Worm (Caenorhabditis elegans) whole organism, L3 larva: Measurements from ENCODE around the gene ric-3.
A peak's percentile ranks its signal among the peaks of the same experiment; 100 is the strongest.

Experiments
- R02D3.7 ChIP-seq: fragments of 150-350 bp; optimal IDR thresholded peaks from 2 replicates; lab custom pipeline; 2014; ENCODE audit warnings: missing biosample characterization, missing genetic modification characterization
- ZK546.5 ChIP-seq: sonication (generic microtip); optimal IDR thresholded peaks from 2 replicates; lab custom pipeline; 2017; ENCODE audit warnings: missing biosample characterization, missing genetic modification characterization
- aly-2 ChIP-seq: fragments of 150-350 bp; optimal IDR thresholded peaks from 2 replicates; lab custom pipeline; 2014; ENCODE audit warnings: missing biosample characterization, missing genetic modification characterization
- ama-1 ChIP-seq: fragments of 150-350 bp; optimal IDR thresholded peaks from 2 replicates; lab custom pipeline; 2018
- ceh-16 ChIP-seq: sonication (generic microtip); optimal IDR thresholded peaks from 2 replicates; lab custom pipeline; 2017; ENCODE audit warnings: missing biosample characterization, missing genetic modification characterization
- ceh-28 ChIP-seq: fragments of 150-350 bp; optimal IDR thresholded peaks from 2 replicates; lab custom pipeline; 2014; ENCODE audit warnings: missing biosample characterization, missing genetic modification reagents, missing genetic modification characterization
- ceh-82 ChIP-seq: fragments of 150-350 bp; optimal IDR thresholded peaks from 2 replicates; lab custom pipeline; 2014; ENCODE audit warnings: missing biosample characterization, missing genetic modification characterization
- ceh-9 ChIP-seq: sonication (generic microtip); optimal IDR thresholded peaks from 2 replicates; lab custom pipeline; 2018; ENCODE audit warnings: missing biosample characterization, missing genetic modification characterization
- daf-12 ChIP-seq: fragments of 150-350 bp; optimal IDR thresholded peaks from 2 replicates; lab custom pipeline; 2014; ENCODE audit warnings: missing biosample characterization, missing genetic modification reagents, missing genetic modification characterization
- egl-5 ChIP-seq: fragments of 150-350 bp; optimal IDR thresholded peaks from 2 replicates; lab custom pipeline; 2017; ENCODE audit warnings: missing biosample characterization, missing genetic modification reagents, missing genetic modification characterization, inconsistent platforms
- elt-2 ChIP-seq: sonication (generic microtip); optimal IDR thresholded peaks from 2 replicates; lab custom pipeline; 2016; ENCODE audit warnings: missing genetic modification reagents, mild to moderate bottlenecking, missing genetic modification characterization, missing compliant biosample characterization
- elt-3 ChIP-seq, 3 experiments: fragments of 150-350 bp in 1 of 3; sonication (generic microtip) in 2 of 3; optimal IDR thresholded peaks; 2 replicates in 2 of 3; 4 replicates in 1 of 3; lab custom pipeline; 2014 to 2017; ENCODE audit warnings: missing biosample characterization in 3 of 3, missing genetic modification characterization in 3 of 3
- eor-1 ChIP-seq, 2 experiments: fragments of 150-350 bp; optimal IDR thresholded peaks; 2 replicates each; lab custom pipeline; 2014 to 2018; ENCODE audit warnings: missing biosample characterization in 2 of 2, missing genetic modification characterization in 2 of 2
- fkh-2 ChIP-seq: fragments of 150-350 bp; optimal IDR thresholded peaks from 2 replicates; lab custom pipeline; 2014; ENCODE audit warnings: missing biosample characterization, missing genetic modification reagents, missing genetic modification characterization
- fos-1 ChIP-seq: fragments of 150-350 bp; optimal IDR thresholded peaks from 2 replicates; lab custom pipeline; 2014; ENCODE audit warnings: missing biosample characterization, missing genetic modification characterization
- hmg-11 ChIP-seq: sonication (generic microtip); optimal IDR thresholded peaks from 2 replicates; lab custom pipeline; 2016; ENCODE audit warnings: missing genetic modification characterization, missing compliant biosample characterization
- jun-1 ChIP-seq: fragments of 150-350 bp; optimal IDR thresholded peaks from 2 replicates; lab custom pipeline; 2014; ENCODE audit warnings: missing biosample characterization, missing genetic modification reagents, missing genetic modification characterization
- lin-15B ChIP-seq: fragments of 150-350 bp; optimal IDR thresholded peaks from 2 replicates; lab custom pipeline; 2014; ENCODE audit warnings: missing biosample characterization, missing genetic modification characterization
- lin-39 ChIP-seq: fragments of 150-350 bp; optimal IDR thresholded peaks from 2 replicates; lab custom pipeline; 2018; ENCODE audit warnings: missing biosample characterization, missing genetic modification reagents, missing genetic modification characterization
- lsy-12 ChIP-seq: sonication (generic microtip); optimal IDR thresholded peaks from 2 replicates; lab custom pipeline; 2016; ENCODE audit warnings: mild to moderate bottlenecking, missing genetic modification characterization, missing compliant biosample characterization
- mdl-1 ChIP-seq: fragments of 150-350 bp; optimal IDR thresholded peaks from 2 replicates; lab custom pipeline; 2014; ENCODE audit warnings: missing biosample characterization, missing genetic modification characterization
- mml-1 ChIP-seq: fragments of 150-350 bp; sonication (generic microtip); optimal IDR thresholded peaks from 3 replicates; lab custom pipeline; 2014; ENCODE audit warnings: missing biosample characterization, missing genetic modification characterization
- nfya-1 ChIP-seq: sonication (generic microtip); optimal IDR thresholded peaks from 2 replicates; lab custom pipeline; 2017; ENCODE audit warnings: missing genetic modification characterization, mild to moderate bottlenecking, missing compliant biosample characterization, antibody characterized with exemption, moderate library complexity; ENCODE audit not compliant: insufficient read depth
- nhr-11 ChIP-seq: fragments of 150-350 bp; optimal IDR thresholded peaks from 2 replicates; lab custom pipeline; 2014; ENCODE audit warnings: missing biosample characterization, missing genetic modification characterization
- nhr-12 ChIP-seq: fragments of 150-350 bp; optimal IDR thresholded peaks from 2 replicates; lab custom pipeline; 2014; ENCODE audit warnings: missing biosample characterization, missing genetic modification characterization
- nhr-23 ChIP-seq: fragments of 150-350 bp; optimal IDR thresholded peaks from 2 replicates; lab custom pipeline; 2014; ENCODE audit warnings: missing biosample characterization, missing genetic modification reagents, missing genetic modification characterization
- nhr-237 ChIP-seq: fragments of 150-350 bp; optimal IDR thresholded peaks from 2 replicates; lab custom pipeline; 2014; ENCODE audit warnings: missing biosample characterization, missing genetic modification characterization
- nhr-25 ChIP-seq: sonication (generic microtip); optimal IDR thresholded peaks from 2 replicates; lab custom pipeline; 2017; ENCODE audit warnings: missing biosample characterization, missing genetic modification characterization
- nhr-43 ChIP-seq: sonication (generic microtip); optimal IDR thresholded peaks from 2 replicates; lab custom pipeline; 2016; ENCODE audit warnings: mild to moderate bottlenecking, missing genetic modification characterization, missing compliant biosample characterization; ENCODE audit not compliant: poor library complexity, severe bottlenecking
- nhr-67 ChIP-seq: fragments of 150-350 bp; optimal IDR thresholded peaks from 2 replicates; lab custom pipeline; 2014; ENCODE audit warnings: missing biosample characterization, missing genetic modification characterization
- nhr-76 ChIP-seq: fragments of 150-350 bp; sonication (generic microtip); optimal IDR thresholded peaks from 5 replicates; lab custom pipeline; 2014; ENCODE audit warnings: missing biosample characterization, missing genetic modification characterization
- nhr-77 ChIP-seq: fragments of 150-350 bp; optimal IDR thresholded peaks from 2 replicates; lab custom pipeline; 2014; ENCODE audit warnings: missing biosample characterization, missing genetic modification characterization
- pha-4 ChIP-seq: fragments of 150-350 bp; optimal IDR thresholded peaks from 2 replicates; lab custom pipeline; 2014; ENCODE audit warnings: missing biosample characterization, missing genetic modification reagents, missing genetic modification characterization
- pqm-1 ChIP-seq: fragments of 150-350 bp; optimal IDR thresholded peaks from 2 replicates; lab custom pipeline; 2017; ENCODE audit warnings: missing biosample characterization, missing genetic modification characterization, inconsistent platforms
- sea-2 ChIP-seq: fragments of 150-350 bp; sonication (generic microtip); optimal IDR thresholded peaks from 4 replicates; lab custom pipeline; 2014; ENCODE audit warnings: missing biosample characterization, missing genetic modification reagents, missing genetic modification characterization
- skn-1 ChIP-seq: fragments of 150-350 bp; optimal IDR thresholded peaks from 2 replicates; lab custom pipeline; 2014; ENCODE audit warnings: missing biosample characterization, missing genetic modification characterization
- snpc-4 ChIP-seq: fragments of 150-350 bp; optimal IDR thresholded peaks from 2 replicates; lab custom pipeline; 2014; ENCODE audit warnings: missing biosample characterization, missing genetic modification characterization
- tbx-2 ChIP-seq: sonication (generic microtip); optimal IDR thresholded peaks from 2 replicates; lab custom pipeline; 2016; ENCODE audit warnings: mild to moderate bottlenecking, missing genetic modification characterization, missing compliant biosample characterization
- unc-39 ChIP-seq: sonication (generic microtip); optimal IDR thresholded peaks from 4 replicates; lab custom pipeline; 2017; ENCODE audit warnings: missing biosample characterization, missing genetic modification characterization
- unc-62 ChIP-seq: fragments of 150-350 bp; sonication (generic microtip); optimal IDR thresholded peaks from 4 replicates; lab custom pipeline; 2014; ENCODE audit warnings: missing biosample characterization, missing genetic modification reagents, missing genetic modification characterization
- zag-1 ChIP-seq: fragments of 150-350 bp; optimal IDR thresholded peaks from 2 replicates; lab custom pipeline; 2014; ENCODE audit warnings: missing biosample characterization, missing genetic modification characterization
- ztf-11 ChIP-seq: fragments of 150-350 bp; optimal IDR thresholded peaks from 2 replicates; lab custom pipeline; 2014; ENCODE audit warnings: missing biosample characterization, missing genetic modification characterization
- ztf-4 ChIP-seq: fragments of 150-350 bp; optimal IDR thresholded peaks from 2 replicates; lab custom pipeline; 2014; ENCODE audit warnings: missing biosample characterization, missing genetic modification characterization

ric-3 gene

DNA sequence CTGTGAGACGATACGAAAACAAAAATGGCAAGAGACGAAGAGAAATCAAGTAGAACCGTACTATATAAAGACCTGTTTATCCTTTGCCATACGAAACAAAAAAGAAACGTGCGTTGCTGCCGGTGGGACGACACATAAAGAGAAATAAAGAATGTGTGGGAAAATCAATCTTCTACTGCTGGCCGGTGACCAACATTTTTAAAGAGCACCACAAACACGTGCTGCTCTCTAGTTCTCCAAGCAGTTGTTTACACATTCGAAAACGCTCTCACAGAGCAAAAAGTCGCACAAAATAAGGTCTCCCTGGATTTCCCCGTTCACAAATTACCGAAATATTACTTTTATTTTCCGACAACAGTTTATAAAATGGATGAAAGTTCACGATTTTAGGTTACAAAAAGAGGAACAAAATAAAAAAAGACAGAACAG, 28.5 kb upstream of the ric-3 start, which contains the start of gene imp-3:
Gene imp-3, minus strand, starts transcription at position 93 of the 429 bp plus-strand sequence.
- no peak for TF ChIP-seq sea-2 (GFP tag; lab: Kevin White, UChicago)
- no peak for TF ChIP-seq eor-1 (tag; optimal IDR thresholded peaks at IDR 0.05; lab: Kevin White, UChicago)
- TF ChIP-seq ceh-16 (tag; lab: Kevin White, UChicago): no peak
- peak; percentile 64 for TF ChIP-seq ztf-4 (tag; lab: Kevin White, UChicago)
- TF ChIP-seq unc-62 (GFP tag; lab: Kevin White, UChicago): no peak
- TF ChIP-seq lin-15B (tag; lab: Kevin White, UChicago): peak; percentile 41
- TF ChIP-seq elt-2 (tag; lab: Kevin White, UChicago): peak; percentile 48
- TF ChIP-seq ceh-82 (tag; lab: Kevin White, UChicago): no peak
- no peak for TF ChIP-seq tbx-2 (tag; lab: Kevin White, UChicago)
- TF ChIP-seq pha-4 (tag; lab: Kevin White, UChicago): peak; percentile 74
- no peak for TF ChIP-seq nhr-76 (tag; lab: Kevin White, UChicago)
- TF ChIP-seq lin-39: peak; percentile 70
- TF ChIP-seq nhr-23 (tag; lab: Kevin White, UChicago): no peak
- TF ChIP-seq egl-5 (tag; lab: Kevin White, UChicago): peak; percentile 32
- peak; percentile 43 for TF ChIP-seq nhr-25 (tag; lab: Kevin White, UChicago)
- TF ChIP-seq mdl-1: no peak
- peak; percentile 8 for TF ChIP-seq jun-1 (tag; lab: Kevin White, UChicago)
- peak; percentile 46 for TF ChIP-seq lsy-12
- TF ChIP-seq mml-1: no peak
- TF ChIP-seq nfya-1 (tag; lab: Kevin White, UChicago): peak; percentile 66
- TF ChIP-seq nhr-43: peak; percentile 16
- TF ChIP-seq nhr-12: no peak
- TF ChIP-seq fos-1: no peak
- no peak for TF ChIP-seq ceh-28 (tag; lab: Kevin White, UChicago)
- no peak for TF ChIP-seq unc-39 (tag; lab: Kevin White, UChicago)
- peak; percentile 17 for TF ChIP-seq pqm-1 (tag; lab: Kevin White, UChicago)
- TF ChIP-seq hmg-11 (tag; lab: Kevin White, UChicago): peak; percentile 32
- TF ChIP-seq nhr-11: no peak
- TF ChIP-seq ceh-9 (tag; lab: Kevin White, UChicago): no peak
- peak; percentile 95 for TF ChIP-seq ama-1 (lab: Kevin White, UChicago)

DNA sequence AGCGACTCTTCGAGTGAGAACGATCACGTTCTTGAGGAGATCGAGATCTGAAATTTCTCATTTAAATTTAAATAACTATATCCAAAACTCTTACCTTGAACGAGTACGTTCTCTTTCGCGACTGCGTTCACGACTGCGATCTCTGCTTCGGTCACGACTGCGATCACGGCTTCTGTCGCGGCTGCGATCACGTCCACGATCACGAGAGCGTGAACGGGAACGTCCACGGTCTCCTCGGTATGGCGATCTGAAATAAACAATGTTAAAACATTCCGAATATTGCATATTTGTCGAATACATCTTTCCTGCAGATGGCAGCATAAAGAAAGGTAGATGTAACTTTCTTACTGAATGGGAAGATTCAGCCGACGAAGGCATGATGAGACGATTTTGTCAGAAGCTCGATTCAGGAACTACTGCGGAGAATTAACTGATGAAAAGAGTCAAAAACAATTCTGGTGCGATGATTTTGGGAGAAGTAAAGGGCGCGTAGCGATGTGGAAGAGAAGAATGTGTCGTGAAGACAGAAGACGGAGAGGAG, 27.8 kb upstream of the ric-3 start:
- TF ChIP-seq ceh-16 (tag; lab: Kevin White, UChicago) (no peak), fkh-2 (tag; lab: Kevin White, UChicago) (no peak)

DNA sequence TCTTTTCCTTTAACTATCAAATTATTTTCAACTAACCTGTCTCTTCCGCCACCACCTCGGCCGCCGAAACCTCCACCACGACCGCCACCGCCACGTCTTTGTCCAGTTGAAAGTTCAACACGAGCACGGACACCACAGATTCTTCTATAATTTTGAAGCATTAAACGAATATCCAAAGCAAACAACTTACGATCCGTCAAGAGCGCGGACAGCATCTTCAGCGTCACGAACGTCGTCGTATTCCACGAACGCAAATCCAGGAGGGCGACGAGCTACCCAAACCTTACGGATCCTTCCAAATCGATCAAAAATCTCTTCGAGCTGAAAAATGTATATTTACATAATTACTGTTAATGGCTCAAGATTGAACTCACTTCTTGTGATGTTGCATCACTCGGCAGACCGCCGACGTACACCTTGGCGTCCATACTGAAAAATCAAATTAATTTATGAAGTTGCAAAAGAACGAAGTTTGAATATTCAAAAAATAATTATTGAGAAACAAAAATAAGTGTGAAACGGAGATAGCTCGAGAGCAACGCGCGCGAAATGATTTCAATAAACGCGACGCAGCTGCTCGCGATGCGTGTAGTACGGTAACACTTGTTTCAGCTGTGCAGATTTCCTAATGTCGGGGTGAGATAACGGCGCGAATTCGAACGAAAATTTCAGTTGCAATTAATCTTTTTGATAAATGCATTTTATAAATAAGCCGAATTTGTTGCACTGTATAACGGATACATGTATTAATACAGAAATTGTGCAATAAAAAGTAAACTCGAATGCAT, 27.1 kb upstream of the ric-3 start, which contains the start of gene rsp-6:
Gene rsp-6, minus strand, starts transcription at position 429 of the 788 bp plus-strand sequence.
- no peak for TF ChIP-seq nhr-76 (tag; lab: Kevin White, UChicago)
- peak; percentile 73 for TF ChIP-seq nhr-23 (tag; lab: Kevin White, UChicago)
- peak; percentile 98 for TF ChIP-seq nfya-1 (tag; lab: Kevin White, UChicago)
- peak; percentile 66 for TF ChIP-seq hmg-11 (tag; lab: Kevin White, UChicago)
- peak; percentile 97 for TF ChIP-seq lin-15B (tag; lab: Kevin White, UChicago)
- TF ChIP-seq nhr-11: peak; percentile 28
- peak; percentile 59 for TF ChIP-seq jun-1 (tag; lab: Kevin White, UChicago)
- no peak for TF ChIP-seq mdl-1
- TF ChIP-seq sea-2 (GFP tag; lab: Kevin White, UChicago): no peak
- peak; percentile 68 for TF ChIP-seq R02D3.7 (tag; lab: Kevin White, UChicago)
- TF ChIP-seq nhr-237 (tag; lab: Kevin White, UChicago): no peak
- TF ChIP-seq aly-2: no peak
- TF ChIP-seq pha-4 (tag; lab: Kevin White, UChicago): peak; percentile 97
- TF ChIP-seq skn-1 (tag; lab: Kevin White, UChicago): peak; percentile 90
- TF ChIP-seq ztf-11 (tag; lab: Kevin White, UChicago): no peak
- peak; percentile 28 for TF ChIP-seq unc-62 (GFP tag; lab: Kevin White, UChicago)
- no peak for TF ChIP-seq fos-1
- TF ChIP-seq daf-12 (tag; lab: Kevin White, UChicago): no peak
- TF ChIP-seq nhr-25 (tag; lab: Kevin White, UChicago): peak; percentile 78
- TF ChIP-seq ZK546.5 (tag; lab: Kevin White, UChicago): no peak
- peak; percentile 98 for TF ChIP-seq lin-39
- no peak for TF ChIP-seq elt-3 (tag; optimal IDR thresholded peaks at IDR 0.05; lab: Kevin White, UChicago)
- no peak for TF ChIP-seq mml-1
- peak; percentile 75 for TF ChIP-seq ama-1 (lab: Kevin White, UChicago)
- TF ChIP-seq ceh-16 (tag; lab: Kevin White, UChicago): no peak
- peak; percentile 4 for TF ChIP-seq nhr-77
- TF ChIP-seq tbx-2 (tag; lab: Kevin White, UChicago): no peak
- TF ChIP-seq elt-2 (tag; lab: Kevin White, UChicago): peak; percentile 65
- no peak for TF ChIP-seq nhr-67 (tag; lab: Kevin White, UChicago)
- TF ChIP-seq unc-39 (tag; lab: Kevin White, UChicago): no peak
- peak; percentile 96 for TF ChIP-seq egl-5 (tag; lab: Kevin White, UChicago)
- no peak for TF ChIP-seq fkh-2 (tag; lab: Kevin White, UChicago)
- no peak for TF ChIP-seq ztf-4 (tag; lab: Kevin White, UChicago)
- peak; percentile 82 for TF ChIP-seq snpc-4 (tag; lab: Kevin White, UChicago)
- TF ChIP-seq eor-1 (tag; optimal IDR thresholded peaks at IDR 0.05; lab: Kevin White, UChicago): no peak
- TF ChIP-seq ceh-28 (tag; lab: Kevin White, UChicago): peak; percentile 40
- TF ChIP-seq zag-1 (tag; lab: Kevin White, UChicago): no peak
- no peak for TF ChIP-seq nhr-12
